Fruit fly (Drosophila melanogaster) whole organism, wandering third instar larva: ENCODE data around the gene Atat.

ENCODE experiments used
- Abd-B ChIP-seq: fragments of >200 bp; optimal IDR thresholded peaks from 2 replicates; lab custom pipeline; 2017; ENCODE audit warnings: missing biosample characterization, missing genetic modification characterization
- CG32264 ChIP-seq: fragments of 200-800 bp; sonication (Bioruptor generic); optimal IDR thresholded peaks from 2 replicates; lab custom pipeline; 2016; ENCODE audit warnings: missing biosample characterization, missing genetic modification characterization
- CG9705 ChIP-seq: fragments of 200-800 bp; sonication (Bioruptor generic); optimal IDR thresholded peaks from 2 replicates; lab custom pipeline; 2018; ENCODE audit warnings: missing biosample characterization, mild to moderate bottlenecking, missing genetic modification characterization
- CrebA ChIP-seq: fragments of 200-800 bp; sonication (Bioruptor generic); optimal IDR thresholded peaks from 2 replicates; lab custom pipeline; 2016; ENCODE audit warnings: missing biosample characterization, mild to moderate bottlenecking, missing genetic modification characterization, borderline replicate concordance
- Dfd ChIP-seq: fragments of >200 bp; optimal IDR thresholded peaks from 2 replicates; lab custom pipeline; 2017; ENCODE audit warnings: missing biosample characterization, missing genetic modification characterization
- Dif ChIP-seq: fragments of 200-275, 200-300 bp; sonication (Bioruptor generic); optimal IDR thresholded peaks from 2 replicates; lab custom pipeline; 2018; ENCODE audit warnings: missing biosample characterization, missing genetic modification characterization; ENCODE audit not compliant: partially characterized antibody
- GATAd ChIP-seq: sonication (Bioruptor generic); optimal IDR thresholded peaks from 2 replicates; lab custom pipeline; 2016; ENCODE audit warnings: missing biosample characterization, missing genetic modification characterization
- HLH106 ChIP-seq: fragments of 200-800 bp; optimal IDR thresholded peaks from 3 replicates; lab custom pipeline; 2019; ENCODE audit warnings: missing biosample characterization, mild to moderate bottlenecking, missing genetic modification characterization, moderate library complexity
- Hnf4 ChIP-seq: fragments of 200-800 bp; sonication (Bioruptor generic); optimal IDR thresholded peaks from 2 replicates; lab custom pipeline; 2016; ENCODE audit warnings: missing biosample characterization, mild to moderate bottlenecking, missing genetic modification characterization
- Hr78 ChIP-seq: fragments of >200 bp; optimal IDR thresholded peaks from 2 replicates; lab custom pipeline; 2017; ENCODE audit warnings: missing biosample characterization, missing genetic modification characterization
- Hr83 ChIP-seq: fragments of 200-300 bp; sonication (Bioruptor generic); optimal IDR thresholded peaks from 2 replicates; lab custom pipeline; 2016; ENCODE audit warnings: missing biosample characterization, mild to moderate bottlenecking, missing genetic modification characterization, moderate library complexity; ENCODE audit not compliant: poor library complexity, severe bottlenecking
- Jra ChIP-seq: sonication (Bioruptor generic); optimal IDR thresholded peaks from 2 replicates; lab custom pipeline; 2016; ENCODE audit warnings: missing biosample characterization, missing genetic modification characterization
- Mio ChIP-seq: sonication (Bioruptor generic); optimal IDR thresholded peaks from 2 replicates; lab custom pipeline; 2016; ENCODE audit warnings: missing biosample characterization, missing genetic modification characterization
- Myc ChIP-seq: fragments of >200 bp; optimal IDR thresholded peaks from 2 replicates; lab custom pipeline; 2017
- N ChIP-seq: fragments of >200 bp; optimal IDR thresholded peaks from 2 replicates; lab custom pipeline; 2018; ENCODE audit warnings: missing biosample characterization, missing external identifiers, missing genetic modification characterization
- OdsH ChIP-seq: fragments of 200-800 bp; sonication (Bioruptor generic); optimal IDR thresholded peaks from 2 replicates; lab custom pipeline; 2016; ENCODE audit warnings: missing biosample characterization, mild to moderate bottlenecking, missing genetic modification characterization
- Rel ChIP-seq, 2 experiments: fragments of 200-800 bp; sonication (Bioruptor generic) in 1 of 2; optimal IDR thresholded peaks; 2 replicates in 1 of 2; 3 replicates in 1 of 2; lab custom pipeline; 2016 to 2019; ENCODE audit warnings: mild to moderate bottlenecking in 2 of 2, missing biosample characterization in 2 of 2, missing genetic modification characterization in 2 of 2, moderate library complexity in 1 of 2
- Sp1 ChIP-seq: fragments of 200-800 bp; sonication (Bioruptor generic); optimal IDR thresholded peaks from 3 replicates; lab custom pipeline; 2019; ENCODE audit warnings: missing biosample characterization, mild to moderate bottlenecking, missing genetic modification characterization, moderate library complexity
- Vsx2 ChIP-seq: fragments of 200-300, 225-300 bp; sonication (Bioruptor generic); optimal IDR thresholded peaks from 2 replicates; lab custom pipeline; 2018; ENCODE audit warnings: missing biosample characterization, missing genetic modification characterization; ENCODE audit not compliant: partially characterized antibody
- br ChIP-seq: fragments of 200-800 bp; sonication (Bioruptor generic); optimal IDR thresholded peaks from 2 replicates; lab custom pipeline; 2016; ENCODE audit warnings: missing biosample characterization, missing genetic modification characterization
- brk ChIP-seq: fragments of 200-800 bp; sonication (Bioruptor generic); optimal IDR thresholded peaks from 2 replicates; lab custom pipeline; 2016; ENCODE audit warnings: missing biosample characterization, mild to moderate bottlenecking, missing genetic modification characterization
- dl ChIP-seq, 2 experiments: fragments of 175-275, 200-275 bp in 1 of 2; fragments of 200-275 bp in 1 of 2; sonication (Bioruptor generic); optimal IDR thresholded peaks; lab custom pipeline; 2018; ENCODE audit warnings: mild to moderate bottlenecking in 2 of 2, missing biosample characterization in 2 of 2, missing genetic modification characterization in 2 of 2, moderate library complexity in 2 of 2; ENCODE audit not compliant: partially characterized antibody in 2 of 2, insufficient read depth in 1 of 2
- dmrt93B ChIP-seq: fragments of 200-800 bp; sonication (Bioruptor generic); optimal IDR thresholded peaks from 2 replicates; lab custom pipeline; 2018; ENCODE audit warnings: missing biosample characterization, mild to moderate bottlenecking, missing genetic modification characterization
- dsf ChIP-seq: sonication (Bioruptor generic); optimal IDR thresholded peaks from 2 replicates; lab custom pipeline; 2016; ENCODE audit warnings: missing biosample characterization, missing genetic modification characterization, borderline replicate concordance
- ey ChIP-seq: fragments of 200-800 bp; sonication (Bioruptor generic); optimal IDR thresholded peaks from 2 replicates; lab custom pipeline; 2016; ENCODE audit warnings: missing biosample characterization, missing genetic modification characterization
- foxo ChIP-seq, 2 experiments: fragments of 200-800 bp; sonication (Bioruptor generic); optimal IDR thresholded peaks; 2 replicates in 1 of 2; 3 replicates in 1 of 2; lab custom pipeline; 2016 to 2017; ENCODE audit warnings: missing biosample characterization in 2 of 2, missing genetic modification characterization in 2 of 2
- fru ChIP-seq: fragments of 200-800 bp; sonication (Bioruptor generic); optimal IDR thresholded peaks from 3 replicates; lab custom pipeline; 2016; ENCODE audit warnings: missing biosample characterization, mild to moderate bottlenecking, missing genetic modification characterization
- h ChIP-seq: fragments of 200-800 bp; sonication (Bioruptor generic); optimal IDR thresholded peaks from 3 replicates; lab custom pipeline; 2016; ENCODE audit warnings: missing biosample characterization, mild to moderate bottlenecking, missing genetic modification characterization
- jim ChIP-seq: fragments of 175-275, 200-325 bp; sonication (Bioruptor generic); optimal IDR thresholded peaks from 2 replicates; lab custom pipeline; 2016; ENCODE audit warnings: missing biosample characterization, mild to moderate bottlenecking, missing genetic modification characterization
- lola ChIP-seq: fragments of >200 bp; optimal IDR thresholded peaks from 2 replicates; lab custom pipeline; 2017; ENCODE audit warnings: missing biosample characterization, missing genetic modification characterization
- pan ChIP-seq: fragments of >200 bp; optimal IDR thresholded peaks from 2 replicates; lab custom pipeline; 2017
- psq ChIP-seq: fragments of 200-800 bp; sonication (Bioruptor generic); optimal IDR thresholded peaks from 3 replicates; lab custom pipeline; 2017; ENCODE audit warnings: missing biosample characterization, mild to moderate bottlenecking, missing genetic modification characterization, moderate library complexity
- rgr ChIP-seq: fragments of 200-800 bp; sonication (Bioruptor generic); optimal IDR thresholded peaks from 3 replicates; lab custom pipeline; 2016; ENCODE audit warnings: missing biosample characterization, mild to moderate bottlenecking, missing genetic modification characterization
- sage ChIP-seq: fragments of 200-800 bp; sonication (Bioruptor generic); optimal IDR thresholded peaks from 2 replicates; lab custom pipeline; 2016; ENCODE audit warnings: missing biosample characterization, mild to moderate bottlenecking, missing genetic modification characterization
- sv ChIP-seq: fragments of 200-800 bp; sonication (Bioruptor generic); optimal IDR thresholded peaks from 3 replicates; lab custom pipeline; 2016; ENCODE audit warnings: missing biosample characterization, missing genetic modification characterization
- tai ChIP-seq: sonication (Bioruptor generic); optimal IDR thresholded peaks from 2 replicates; lab custom pipeline; 2016; ENCODE audit warnings: missing biosample characterization, missing genetic modification characterization
- usp ChIP-seq: fragments of >200 bp; optimal IDR thresholded peaks from 2 replicates; lab custom pipeline; 2017; ENCODE audit warnings: missing biosample characterization, missing genetic modification characterization
- woc ChIP-seq: sonication (Bioruptor generic); optimal IDR thresholded peaks from 2 replicates; lab custom pipeline; 2016; ENCODE audit warnings: missing biosample characterization, mild to moderate bottlenecking, missing genetic modification characterization

The Atat gene

DNA sequence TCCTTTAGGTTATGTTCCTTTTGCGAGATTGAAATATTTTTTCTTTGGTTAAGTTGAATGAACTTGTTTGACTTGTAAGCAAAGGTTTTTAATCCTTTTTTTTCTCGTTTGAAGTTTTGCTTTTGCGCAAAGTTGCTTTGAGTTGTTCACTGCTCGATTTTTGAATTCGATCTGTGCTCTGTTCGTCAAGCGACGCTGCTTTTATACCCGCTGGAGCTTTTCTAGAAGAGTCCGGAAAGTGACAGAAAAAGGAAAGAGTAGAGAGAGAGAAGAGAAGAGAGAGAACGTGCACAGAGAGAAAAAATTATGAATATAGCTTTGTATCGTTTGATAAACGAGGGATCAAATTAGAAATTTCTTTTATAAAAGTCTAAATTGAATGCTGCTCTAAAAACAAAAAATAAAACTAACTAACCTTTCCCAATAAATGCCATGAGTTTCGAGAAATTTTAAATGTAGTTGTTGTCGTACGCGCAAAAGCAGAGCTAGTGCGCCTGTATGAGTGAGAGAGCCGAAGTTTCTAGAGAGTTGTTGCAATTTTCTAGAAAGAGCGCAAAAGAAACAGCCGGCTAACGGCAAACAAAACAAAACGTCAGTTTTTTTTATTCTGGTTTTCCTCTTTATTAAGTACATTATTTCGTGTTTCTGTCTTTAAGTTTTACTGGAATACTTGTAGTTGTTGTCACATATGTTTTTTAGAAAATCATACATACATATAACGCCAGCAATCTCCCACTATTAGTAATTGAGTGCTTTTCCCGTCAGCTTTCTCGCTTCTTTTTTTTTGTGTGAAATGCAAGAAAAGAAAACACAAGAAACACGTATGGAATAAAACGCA lies 49.1 kb downstream of the Atat start, which contains the start of gene Hsp26:
Hsp26 (minus strand) TSS at position 230 of the 838 bp plus-strand sequence.
- TF ChIP-seq tai (GFP tag; lab: Kevin White, UChicago) (no peak), psq (GFP tag; lab: Kevin White, UChicago) (peak; percentile 94), CG32264 (GFP tag; lab: Kevin White, UChicago) (peak; percentile 86), Jra (GFP tag; lab: Kevin White, UChicago) (peak; percentile 87), sage (peak; percentile 89), Sp1 (GFP tag; lab: Kevin White, UChicago) (peak; percentile 89), N (GFP tag; lab: Kevin White, UChicago) (no peak), usp (GFP tag; lab: Kevin White, UChicago) (no peak), rgr (GFP tag; lab: Kevin White, UChicago) (peak; percentile 96), Hnf4 (GFP tag; lab: Kevin White, UChicago) (peak; percentile 93), Rel (GFP tag; optimal IDR thresholded peaks at IDR 0.05; lab: Kevin White, UChicago) (peak; percentile 0), Rel (tag; optimal IDR thresholded peaks at IDR 0.05; lab: Kevin White, UChicago) (peak; percentile 52), CG9705 (GFP tag; lab: Kevin White, UChicago) (no peak), sv (GFP tag; lab: Kevin White, UChicago) (peak; percentile 75), HLH106 (peak; percentile 84), dl (GFP tag; optimal IDR thresholded peaks at IDR 0.05; lab: Kevin White, UChicago; ENCODE audit: insufficient read depth in 1 of 2, partially characterized antibody in 2 of 2) (peak; percentile 23 to 25), Vsx2 (GFP tag; lab: Kevin White, UChicago) (peak; percentile 67), Dif (GFP tag; lab: Kevin White, UChicago) (peak; percentile 66), OdsH (GFP tag; lab: Kevin White, UChicago) (peak; percentile 96), fru (GFP tag; lab: Kevin White, UChicago) (peak; percentile 95), br (GFP tag; lab: Kevin White, UChicago) (peak; percentile 95), jim (GFP tag; lab: Kevin White, UChicago) (peak; percentile 79), GATAd (no peak), Myc (no peak), brk (GFP tag; lab: Kevin White, UChicago) (peak; percentile 97), woc (GFP tag; lab: Kevin White, UChicago) (peak; percentile 92), dsf (GFP tag; lab: Kevin White, UChicago) (peak; percentile 59), Hr83 (GFP tag; lab: Kevin White, UChicago) (peak; percentile 6), Hr78 (GFP tag; lab: Kevin White, UChicago) (no peak), Abd-B (no peak), Mio (peak; percentile 30), h (GFP tag; lab: Kevin White, UChicago) (peak; percentile 97), pan (lab: Kevin White, UChicago) (no peak), foxo (GFP tag; optimal IDR thresholded peaks at IDR 0.05; lab: Kevin White, UChicago) (peak; percentile 52 to 94), Dfd (no peak), dmrt93B (GFP tag; lab: Kevin White, UChicago) (peak; percentile 60), lola (GFP tag; lab: Kevin White, UChicago) (no peak), CrebA (no peak), ey (GFP tag; lab: Kevin White, UChicago) (peak; percentile 96)

DNA sequence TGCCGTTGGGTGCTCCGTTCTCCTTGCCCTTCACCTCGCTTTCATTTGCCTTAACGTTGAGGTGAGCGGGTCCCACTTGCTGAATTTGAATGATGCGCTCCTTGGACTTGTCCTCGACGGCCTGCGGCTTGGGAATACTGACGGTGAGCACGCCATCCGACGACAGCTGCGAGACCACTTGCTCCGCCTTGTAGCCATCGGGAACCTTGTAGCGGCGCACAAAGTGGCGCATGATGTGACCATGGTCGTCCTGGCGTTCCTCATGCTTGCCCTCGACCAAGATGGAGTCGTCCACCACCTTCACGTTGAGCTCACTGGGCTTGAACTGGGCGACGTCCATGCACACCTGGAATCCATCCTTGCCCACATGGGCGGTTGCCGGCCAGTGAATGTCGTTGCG lies 50.0 kb downstream of the Atat start:
- TF ChIP-seq tai (GFP tag; lab: Kevin White, UChicago), result no peak
- no peak for TF ChIP-seq pan (lab: Kevin White, UChicago)
- no peak for TF ChIP-seq ey (GFP tag; lab: Kevin White, UChicago)
